Fruit fly (Drosophila melanogaster): ENCODE data around the gene Spp.

The Spp gene

DNA sequence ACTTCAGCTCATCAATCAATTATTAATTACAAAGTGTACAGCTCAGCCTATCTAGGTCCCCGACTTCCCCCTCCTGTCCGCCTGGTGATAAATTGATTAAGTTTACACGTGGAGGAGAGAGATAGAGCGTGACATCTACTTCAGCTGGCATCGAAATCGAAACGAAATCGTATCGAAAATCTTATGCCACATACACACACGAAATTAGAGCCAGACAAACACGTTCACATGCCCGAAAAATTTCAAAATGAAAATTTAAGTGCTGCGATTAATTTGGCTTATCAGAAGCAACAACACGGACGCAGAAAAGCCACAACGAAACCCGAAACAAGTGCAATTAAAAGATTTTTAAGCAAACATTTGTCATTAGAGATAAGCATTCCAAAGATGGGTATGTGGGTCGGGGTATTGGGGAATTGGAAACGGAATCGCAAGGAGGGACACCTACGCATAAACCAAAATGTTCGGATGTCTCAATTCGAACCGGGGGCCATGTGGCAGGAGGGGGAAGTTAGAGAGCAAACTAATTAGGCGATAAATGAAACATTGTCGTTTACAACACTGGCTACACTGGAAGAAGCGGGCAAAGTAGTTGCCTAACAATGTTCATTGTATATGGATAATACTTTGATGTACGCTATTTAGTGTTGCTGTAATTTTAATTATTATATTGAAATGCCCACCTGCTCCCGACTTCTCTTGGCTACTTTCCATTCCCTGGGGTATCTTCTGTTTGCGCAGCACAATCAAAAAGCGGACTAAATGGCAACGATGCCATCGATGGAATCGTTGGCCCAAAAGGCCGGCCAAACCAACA, 46.6 kb downstream of the Spp start (continued):
- TF ChIP-seq CG10366 (GFP tag; IDR thresholded peaks at IDR 0.05) (no peak), CG17385 (GFP tag; optimal IDR thresholded peaks at IDR 0.05) (no peak), Aef1 (GFP tag; IDR thresholded peaks at IDR 0.05) (no peak), CG10321 (GFP tag; IDR thresholded peaks at IDR 0.05) (no peak), CG2875 (GFP tag; optimal IDR thresholded peaks at IDR 0.05) (no peak), Ets97D (GFP tag; optimal IDR thresholded peaks at IDR 0.05) (no peak), PHDP (tag; optimal IDR thresholded peaks at IDR 0.05) (no peak), Gug (GFP tag; IDR thresholded peaks at IDR 0.05) (no peak), CG7928 (GFP tag; optimal IDR thresholded peaks at IDR 0.05) (no peak), ap (GFP tag; IDR thresholded peaks at IDR 0.05) (no peak), eyg (GFP tag; optimal IDR thresholded peaks at IDR 0.05) (no peak), vvl (GFP tag; IDR thresholded peaks at IDR 0.05) (0 out of 2 replicates have a peak, but pooled peaks have one; percentile 11), Hr39 (optimal IDR thresholded peaks at IDR 0.05) (no peak), seq (GFP tag; IDR thresholded peaks at IDR 0.05) (no peak), CG4360 (GFP tag; IDR thresholded peaks at IDR 0.05) (no peak), CG9609 (GFP tag; optimal IDR thresholded peaks at IDR 0.05) (no peak), Doc3 (GFP tag; IDR thresholded peaks at IDR 0.05; ENCODE audit: partially characterized antibody) (no peak), gcm2 (GFP tag; optimal IDR thresholded peaks at IDR 0.05) (no peak), Dref (GFP tag; IDR thresholded peaks at IDR 0.05) (no peak), fru (optimal IDR thresholded peaks at IDR 0.05) (no peak), CG10543 (GFP tag; optimal IDR thresholded peaks at IDR 0.05) (no peak), aop (GFP tag; IDR thresholded peaks at IDR 0.05) (no peak), CG3407 (GFP tag; optimal IDR thresholded peaks at IDR 0.05) (no peak), Nf-YC (tag; optimal IDR thresholded peaks at IDR 0.05) (no peak), CG5953 (GFP tag; IDR thresholded peaks at IDR 0.05) (no peak), psq (GFP tag; optimal IDR thresholded peaks at IDR 0.05) (no peak), pan (optimal IDR thresholded peaks at IDR 0.05) (no peak), pan (GFP tag; optimal IDR thresholded peaks at IDR 0.05 in 1 of 2, IDR thresholded peaks at IDR 0.05 in 1 of 2) (no peak), CG5245 (GFP tag; optimal IDR thresholded peaks at IDR 0.05) (no peak), crp (GFP tag; optimal IDR thresholded peaks at IDR 0.05) (no peak), jumu (GFP tag; optimal IDR thresholded peaks at IDR 0.05) (no peak), croc (GFP tag; conservative IDR thresholded peaks at IDR 0.05) (no peak), CG13775 (GFP tag; optimal IDR thresholded peaks at IDR 0.05) (no peak), pita (GFP tag; optimal IDR thresholded peaks at IDR 0.05) (no peak), Opbp (GFP tag; IDR thresholded peaks at IDR 0.05; ENCODE audit: partially characterized antibody) (no peak), Oli (tag; optimal IDR thresholded peaks at IDR 0.05) (no peak), lab (GFP tag; optimal IDR thresholded peaks at IDR 0.05) (peak; percentile 23), Elba2 (GFP tag; optimal IDR thresholded peaks at IDR 0.05) (no peak), CG2129 (GFP tag; IDR thresholded peaks at IDR 0.05; ENCODE audit: partially characterized antibody) (no peak), MTF-1 (GFP tag; optimal IDR thresholded peaks at IDR 0.05; ENCODE audit: borderline replicate concordance) (no peak), CG4854 (GFP tag; optimal IDR thresholded peaks at IDR 0.05) (no peak), Poxn (GFP tag; IDR thresholded peaks at IDR 0.05) (no peak), CG11247 (GFP tag; IDR thresholded peaks at IDR 0.05) (no peak), toy (GFP tag; IDR thresholded peaks at IDR 0.05) (no peak), trem (tag; optimal IDR thresholded peaks at IDR 0.05) (no peak), Antp (GFP tag; optimal IDR thresholded peaks at IDR 0.05) (no peak), Bteb2 (GFP tag; optimal IDR thresholded peaks at IDR 0.05) (no peak), Fer3 (tag; optimal IDR thresholded peaks at IDR 0.05) (no peak), CG18599 (GFP tag; optimal IDR thresholded peaks at IDR 0.05) (peak; percentile 24), zen2 (GFP tag; IDR thresholded peaks at IDR 0.05; ENCODE audit: partially characterized antibody) (no peak), CG4328 (GFP tag; optimal IDR thresholded peaks at IDR 0.05) (no peak)

Measured in whole organism, embryonic.